Fruit fly (Drosophila melanogaster): Measurements from ENCODE around the gene PGRP-SB2.

dm6 chr3L:16743906-16744704, 17.8 kb downstream of the PGRP-SB2 start:
- TF ChIP-seq CTCF (optimal IDR thresholded peaks at IDR 0.05) (no peak), CG8478 (optimal IDR thresholded peaks at IDR 0.05) (no peak)
